Worm (Caenorhabditis elegans): ENCODE data around the gene grl-3.

The grl-3 gene

ce11 chrV:11438464-11438863, 27.2 kb downstream of the grl-3 start, which contains the start of gene dmsr-1:
Gene dmsr-1, plus strand, starts transcription at chrV:11438764.
- no peak for TF ChIP-seq nhr-43 (tag; optimal IDR thresholded peaks at IDR 0.05; ENCODE audit: poor library complexity, severe bottlenecking)
- no peak for TF ChIP-seq lsy-12 (tag; optimal IDR thresholded peaks at IDR 0.05)
- TF ChIP-seq ztf-4 (tag; optimal IDR thresholded peaks at IDR 0.05) = no peak
- TF ChIP-seq zag-1 (tag; optimal IDR thresholded peaks at IDR 0.05) = no peak
- no peak for TF ChIP-seq ama-1 (optimal IDR thresholded peaks at IDR 0.05)

DNA sequence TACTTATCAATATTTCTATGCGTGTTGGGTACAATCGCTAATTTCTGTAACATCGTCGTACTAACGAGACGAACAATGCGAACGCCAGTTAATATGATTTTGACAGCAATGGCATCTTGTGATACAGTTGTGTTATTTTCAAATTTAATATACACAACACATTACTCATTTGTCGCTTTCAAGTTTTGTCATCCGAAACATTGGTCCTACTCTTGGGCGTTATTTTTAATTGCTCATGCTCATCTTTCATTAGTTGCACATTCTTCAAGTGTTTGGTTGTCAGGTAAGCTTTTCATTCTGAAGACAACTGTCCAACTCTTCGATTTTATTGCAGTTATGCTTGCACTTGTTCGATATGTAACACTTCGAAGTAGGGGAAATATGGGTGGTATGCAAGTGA, 27.9 kb downstream of the grl-3 start:
- no peak for TF ChIP-seq ama-1 (optimal IDR thresholded peaks at IDR 0.05)
- no peak for TF ChIP-seq fkh-10 (GFP tag; optimal IDR thresholded peaks at IDR 0.05)
- TF ChIP-seq nhr-12 (tag; optimal IDR thresholded peaks at IDR 0.05) = no peak
- no peak for TF ChIP-seq sea-2 (GFP tag; optimal IDR thresholded peaks at IDR 0.05)
- TF ChIP-seq R02D3.7 (tag; optimal IDR thresholded peaks at IDR 0.05) = no peak
- no peak for TF ChIP-seq ceh-16 (tag; optimal IDR thresholded peaks at IDR 0.05)
- TF ChIP-seq nhr-237 (tag; optimal IDR thresholded peaks at IDR 0.05) = no peak
- TF ChIP-seq nhr-67 (tag; optimal IDR thresholded peaks at IDR 0.05) = no peak
- TF ChIP-seq pha-4 (tag; optimal IDR thresholded peaks at IDR 0.05) = no peak
- no peak for TF ChIP-seq ZK546.5 (tag; optimal IDR thresholded peaks at IDR 0.05)
- no peak for TF ChIP-seq nhr-25 (tag; optimal IDR thresholded peaks at IDR 0.05)
- TF ChIP-seq egl-5 (tag; optimal IDR thresholded peaks at IDR 0.05) = no peak
- no peak for TF ChIP-seq nhr-23 (tag; optimal IDR thresholded peaks at IDR 0.05)
- TF ChIP-seq nhr-11 (tag; optimal IDR thresholded peaks at IDR 0.05) = no peak
- no peak for TF ChIP-seq elt-3 (tag; optimal IDR thresholded peaks at IDR 0.05)
- no peak for TF ChIP-seq daf-12 (tag; optimal IDR thresholded peaks at IDR 0.05)

DNA sequence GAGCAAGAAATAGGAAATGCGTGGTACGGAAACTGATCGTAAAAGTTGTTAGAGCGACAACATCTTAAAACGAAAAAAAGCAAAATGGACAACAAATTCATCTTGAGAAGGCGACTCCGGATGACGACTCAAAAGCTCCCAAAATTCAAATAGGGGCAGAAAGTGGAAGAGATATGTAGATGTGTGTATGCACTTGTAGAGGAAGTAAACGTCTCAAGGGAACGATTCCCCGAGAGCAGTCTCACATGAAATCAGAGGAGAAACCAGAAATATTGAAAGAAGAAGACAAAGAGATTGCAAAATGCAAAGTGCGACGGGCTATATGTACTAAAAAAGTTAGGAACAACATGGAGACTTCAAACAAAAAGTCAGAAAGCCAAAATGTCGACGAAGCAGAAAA, 32.2 kb downstream of the grl-3 start, which contains the start of gene F57B7.2:
Gene F57B7.2 (minus strand): TSS at position 101 of the 400 bp plus-strand sequence.
- TF ChIP-seq zag-1 (tag; optimal IDR thresholded peaks at IDR 0.05) (no peak), nhr-25 (tag; optimal IDR thresholded peaks at IDR 0.05) (no peak), unc-62 (GFP tag; optimal IDR thresholded peaks at IDR 0.05) (peak; percentile 6), daf-12 (tag; optimal IDR thresholded peaks at IDR 0.05) (no peak), nhr-67 (tag; optimal IDR thresholded peaks at IDR 0.05) (no peak), tbx-2 (tag; optimal IDR thresholded peaks at IDR 0.05) (no peak), ceh-16 (tag; optimal IDR thresholded peaks at IDR 0.05) (no peak), pqm-1 (tag; optimal IDR thresholded peaks at IDR 0.05) (no peak), nhr-11 (tag; optimal IDR thresholded peaks at IDR 0.05) (no peak), ZK546.5 (tag; optimal IDR thresholded peaks at IDR 0.05) (no peak), nfya-1 (tag; optimal IDR thresholded peaks at IDR 0.05; ENCODE audit: insufficient read depth) (peak; percentile 16)

- TF ChIP-seq nfya-1 (tag; optimal IDR thresholded peaks at IDR 0.05; ENCODE audit: insufficient read depth) (peak; percentile 86), ceh-28 (tag; optimal IDR thresholded peaks at IDR 0.05) (peak; percentile 28), unc-62 (GFP tag; optimal IDR thresholded peaks at IDR 0.05) (peak; percentile 52), zag-1 (tag; optimal IDR thresholded peaks at IDR 0.05) (no peak), snpc-4 (tag; optimal IDR thresholded peaks at IDR 0.05) (peak; percentile 20), lin-39 (tag; optimal IDR thresholded peaks at IDR 0.05) (peak; percentile 73), egl-5 (tag; optimal IDR thresholded peaks at IDR 0.05) (peak; percentile 48), hmg-11 (tag; optimal IDR thresholded peaks at IDR 0.05) (peak; percentile 30), ama-1 (optimal IDR thresholded peaks at IDR 0.05) (no peak)
These were observed 34.1 kb downstream of the grl-3 start for ce11 chrV:11445375-11445774.

DNA sequence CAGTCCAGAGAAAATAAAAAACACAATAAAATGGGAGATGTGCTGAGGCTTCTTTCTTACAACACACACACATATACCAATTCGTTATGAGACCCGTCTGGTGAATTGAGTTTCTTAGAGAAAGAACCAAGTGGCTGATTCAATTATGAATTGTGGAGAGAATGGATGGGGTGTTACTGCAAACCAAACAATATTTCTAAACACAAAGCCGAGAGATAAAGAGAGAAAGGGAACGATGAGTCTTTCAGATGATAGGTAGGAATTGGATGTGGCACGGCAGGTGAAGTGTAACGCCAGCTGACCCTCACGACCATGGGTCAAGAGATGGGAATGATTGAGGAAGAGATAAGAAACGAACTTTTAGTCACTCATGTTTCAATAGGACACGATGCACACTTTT, 35.0 kb downstream of the grl-3 start, which contains the start of gene mig-17:
Gene mig-17 (plus strand): TSS at position 389 of the 400 bp plus-strand sequence.
- no peak for TF ChIP-seq lin-39 (tag; optimal IDR thresholded peaks at IDR 0.05)
- peak; percentile 23 for TF ChIP-seq nfya-1 (tag; optimal IDR thresholded peaks at IDR 0.05; ENCODE audit: insufficient read depth)
- peak; percentile 53 for TF ChIP-seq egl-5 (tag; optimal IDR thresholded peaks at IDR 0.05)

ce11 chrV:11449404-11449803, 38.1 kb downstream of the grl-3 start:
- no peak for TF ChIP-seq sea-2 (GFP tag; optimal IDR thresholded peaks at IDR 0.05)
- TF ChIP-seq nfya-1 (tag; optimal IDR thresholded peaks at IDR 0.05; ENCODE audit: insufficient read depth) = no peak
- TF ChIP-seq zag-1 (tag; optimal IDR thresholded peaks at IDR 0.05) = no peak
- TF ChIP-seq unc-39 (tag; optimal IDR thresholded peaks at IDR 0.05) = no peak
- no peak for TF ChIP-seq nhr-237 (tag; optimal IDR thresholded peaks at IDR 0.05)
- no peak for TF ChIP-seq fkh-10 (GFP tag; optimal IDR thresholded peaks at IDR 0.05)
- no peak for TF ChIP-seq ceh-16 (tag; optimal IDR thresholded peaks at IDR 0.05)
- TF ChIP-seq elt-1 (tag; optimal IDR thresholded peaks at IDR 0.05) = no peak
- no peak for TF ChIP-seq nhr-23 (tag; optimal IDR thresholded peaks at IDR 0.05)
- no peak for TF ChIP-seq snpc-4 (tag; optimal IDR thresholded peaks at IDR 0.05)
- TF ChIP-seq tbx-2 (tag; optimal IDR thresholded peaks at IDR 0.05) = no peak
- no peak for TF ChIP-seq ZK546.5 (tag; optimal IDR thresholded peaks at IDR 0.05)
- TF ChIP-seq nhr-77 (tag; optimal IDR thresholded peaks at IDR 0.05) = no peak

All from whole organism, L3 larva.